Fruit fly (Drosophila melanogaster): ENCODE data around the gene Arp10.

Arp10 gene

DNA sequence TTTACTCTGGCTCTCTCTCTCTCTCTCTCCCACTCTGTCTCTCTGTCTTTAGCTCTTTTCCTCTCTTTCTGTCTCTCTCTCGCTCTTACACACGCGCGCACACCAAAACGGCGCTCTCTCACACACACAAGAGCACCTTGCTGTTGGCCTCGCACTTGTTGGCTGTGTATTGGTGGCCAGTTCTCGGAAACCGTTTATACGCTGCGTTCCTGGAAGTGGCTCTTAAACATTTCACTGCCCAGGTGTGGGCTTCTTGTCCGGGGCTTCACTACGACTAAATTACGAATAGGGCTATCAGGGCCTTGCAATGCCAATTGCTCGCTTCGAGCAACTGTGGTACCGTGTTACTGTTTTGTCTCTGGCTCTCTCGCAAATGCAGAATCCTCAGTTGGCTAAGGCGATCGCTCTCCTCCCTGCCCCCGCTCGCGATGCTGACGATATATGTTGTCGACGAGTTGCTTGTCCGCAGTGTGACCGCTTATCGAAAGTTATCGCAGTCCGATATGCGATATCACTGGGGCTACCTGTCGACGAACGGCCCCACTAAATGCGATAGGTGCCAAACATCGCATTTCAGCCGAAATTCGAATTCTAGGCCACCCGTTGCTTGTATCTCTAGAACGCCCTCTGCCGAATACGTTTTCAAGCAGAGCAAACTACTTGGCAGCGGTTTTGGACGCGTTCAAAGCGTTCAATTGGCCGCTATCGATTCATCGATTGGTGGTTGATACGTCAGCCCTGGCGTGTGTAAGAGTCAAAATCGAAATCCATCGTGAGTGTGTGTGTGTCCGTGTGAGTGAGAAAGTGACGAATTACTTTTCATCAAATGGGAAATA, 37.3 kb upstream of the Arp10 start, which contains the start of the genes dome and Ubqn:
Gene dome, minus strand, starts transcription at position 479 of the 836 bp plus-strand sequence.
Gene Ubqn, plus strand, starts transcription at position 769 of the 836 bp plus-strand sequence.
- TF ChIP-seq Clk (GFP tag; optimal IDR thresholded peaks at IDR 0.05) (no peak), toe (GFP tag; optimal IDR thresholded peaks at IDR 0.05) (peak; percentile 29), CG5204 (GFP tag; optimal IDR thresholded peaks at IDR 0.05) (no peak), tj (GFP tag; optimal IDR thresholded peaks at IDR 0.05) (peak; percentile 71), bab1 (GFP tag; optimal IDR thresholded peaks at IDR 0.05) (peak; percentile 55), CG7045 (GFP tag; optimal IDR thresholded peaks at IDR 0.05) (no peak), Crg-1 (GFP tag; optimal IDR thresholded peaks at IDR 0.05) (peak; percentile 28), CG1620 (GFP tag; optimal IDR thresholded peaks at IDR 0.05) (no peak), pad (GFP tag; optimal IDR thresholded peaks at IDR 0.05) (peak; percentile 50), Mnt (GFP tag; optimal IDR thresholded peaks at IDR 0.05) (peak; percentile 63), CG7101 (tag; optimal IDR thresholded peaks at IDR 0.05) (peak; percentile 14), CG11617 (GFP tag; optimal IDR thresholded peaks at IDR 0.05) (peak; percentile 33), ovo (GFP tag; optimal IDR thresholded peaks at IDR 0.05) (peak; percentile 31), CG12768 (GFP tag; optimal IDR thresholded peaks at IDR 0.05) (peak; percentile 56), cic (GFP tag; optimal IDR thresholded peaks at IDR 0.05) (peak; percentile 62), CG33017 (tag; optimal IDR thresholded peaks at IDR 0.05) (no peak), cnc (optimal IDR thresholded peaks at IDR 0.05) (no peak), kay (GFP tag; ENCODE audit: borderline replicate concordance) (no peak), CG14711 (tag; optimal IDR thresholded peaks at IDR 0.05) (peak; percentile 5), Hr96 (GFP tag; optimal IDR thresholded peaks at IDR 0.05) (peak; percentile 49)

DNA sequence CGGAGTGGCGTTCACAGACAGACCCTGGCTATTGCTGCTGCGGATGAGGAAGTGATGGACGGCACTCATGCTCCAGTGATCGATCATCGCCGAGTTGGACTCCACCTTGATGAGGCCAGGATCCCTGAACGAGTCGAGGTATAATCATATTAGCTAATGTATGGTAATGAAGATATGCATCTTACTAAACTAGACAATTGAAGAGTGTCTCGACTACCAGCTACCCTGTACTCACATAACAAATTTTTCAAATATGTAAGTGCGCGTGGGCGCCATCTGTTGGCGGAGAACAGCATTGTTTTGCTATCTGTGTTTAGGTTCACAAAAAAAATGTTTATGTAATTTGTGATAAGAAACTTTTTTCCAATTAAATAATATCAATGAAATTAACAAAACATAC, 33.2 kb upstream of the Arp10 start:
- TF ChIP-seq ovo (GFP tag; optimal IDR thresholded peaks at IDR 0.05) (no peak), Crg-1 (GFP tag; optimal IDR thresholded peaks at IDR 0.05) (no peak), CG33017 (tag; optimal IDR thresholded peaks at IDR 0.05) (no peak)

DNA sequence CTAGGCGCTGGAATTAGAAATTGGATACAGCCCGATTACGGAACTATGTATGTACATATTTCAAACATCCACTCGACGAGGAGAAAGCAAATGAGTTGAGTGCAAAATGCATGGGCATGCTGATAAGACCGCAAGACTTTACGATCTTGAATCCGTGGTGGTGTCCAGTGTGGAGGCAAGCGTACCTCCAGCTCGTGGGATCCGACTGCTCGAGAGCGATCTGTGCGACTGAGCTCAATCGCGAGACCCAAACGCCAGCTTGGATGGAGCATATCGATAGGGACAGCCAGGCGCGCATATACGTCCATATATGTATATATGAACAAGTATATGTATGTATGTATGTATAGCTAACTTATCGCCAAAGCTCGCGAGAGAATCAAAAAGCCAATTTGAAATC, 29.7 kb upstream of the Arp10 start, which contains the start of gene et:
Gene et, minus strand, starts transcription at position 230 of the 400 bp plus-strand sequence.
- TF ChIP-seq Crg-1 (GFP tag; optimal IDR thresholded peaks at IDR 0.05): no peak
- TF ChIP-seq CG7101 (tag; optimal IDR thresholded peaks at IDR 0.05): no peak
- no peak for TF ChIP-seq kay (GFP tag; ENCODE audit: borderline replicate concordance)
- TF ChIP-seq tj (GFP tag; optimal IDR thresholded peaks at IDR 0.05): no peak

DNA sequence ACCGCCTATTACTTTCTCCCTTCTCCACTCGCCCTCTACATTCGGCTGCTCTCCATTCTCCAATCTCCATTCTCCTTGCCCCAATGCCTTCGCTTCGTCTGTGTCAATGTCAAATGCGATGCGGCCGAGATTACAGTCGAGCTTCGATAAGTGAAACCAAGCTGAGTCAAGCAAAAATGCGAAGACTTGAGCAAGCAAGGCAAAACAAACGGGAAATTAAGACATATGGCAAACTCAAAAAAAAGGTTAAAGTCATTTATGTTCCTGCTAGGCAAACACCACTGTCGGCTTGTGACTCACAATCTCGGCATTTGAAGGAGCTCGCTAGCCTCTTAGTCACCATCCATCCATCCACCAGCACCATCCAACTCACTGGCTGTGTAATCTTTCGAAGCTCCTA, 22.4 kb upstream of the Arp10 start:
- TF ChIP-seq CG33017 (tag; optimal IDR thresholded peaks at IDR 0.05) (peak; percentile 93), CG7101 (tag; optimal IDR thresholded peaks at IDR 0.05) (peak; percentile 98), Mnt (GFP tag; optimal IDR thresholded peaks at IDR 0.05) (peak; percentile 94), Crg-1 (GFP tag; optimal IDR thresholded peaks at IDR 0.05) (peak; percentile 93), cnc (optimal IDR thresholded peaks at IDR 0.05) (no peak), CG12768 (GFP tag; optimal IDR thresholded peaks at IDR 0.05) (peak; percentile 96), CG5204 (GFP tag; optimal IDR thresholded peaks at IDR 0.05) (peak; percentile 95), CG7045 (GFP tag; optimal IDR thresholded peaks at IDR 0.05) (peak; percentile 91), cic (GFP tag; optimal IDR thresholded peaks at IDR 0.05) (peak; percentile 44), Hr96 (GFP tag; optimal IDR thresholded peaks at IDR 0.05) (peak; percentile 98), ovo (GFP tag; optimal IDR thresholded peaks at IDR 0.05) (peak; percentile 91), tj (GFP tag; optimal IDR thresholded peaks at IDR 0.05) (peak; percentile 81), CG1620 (GFP tag; optimal IDR thresholded peaks at IDR 0.05) (peak; percentile 96), CG11617 (GFP tag; optimal IDR thresholded peaks at IDR 0.05) (peak; percentile 94), toe (GFP tag; optimal IDR thresholded peaks at IDR 0.05) (peak; percentile 91), CG14711 (tag; optimal IDR thresholded peaks at IDR 0.05) (peak; percentile 88), bab1 (GFP tag; optimal IDR thresholded peaks at IDR 0.05) (peak; percentile 90), pad (GFP tag; optimal IDR thresholded peaks at IDR 0.05) (peak; percentile 83), kay (GFP tag; ENCODE audit: borderline replicate concordance) (peak; percentile 99), Clk (GFP tag; optimal IDR thresholded peaks at IDR 0.05) (peak; percentile 84)

DNA sequence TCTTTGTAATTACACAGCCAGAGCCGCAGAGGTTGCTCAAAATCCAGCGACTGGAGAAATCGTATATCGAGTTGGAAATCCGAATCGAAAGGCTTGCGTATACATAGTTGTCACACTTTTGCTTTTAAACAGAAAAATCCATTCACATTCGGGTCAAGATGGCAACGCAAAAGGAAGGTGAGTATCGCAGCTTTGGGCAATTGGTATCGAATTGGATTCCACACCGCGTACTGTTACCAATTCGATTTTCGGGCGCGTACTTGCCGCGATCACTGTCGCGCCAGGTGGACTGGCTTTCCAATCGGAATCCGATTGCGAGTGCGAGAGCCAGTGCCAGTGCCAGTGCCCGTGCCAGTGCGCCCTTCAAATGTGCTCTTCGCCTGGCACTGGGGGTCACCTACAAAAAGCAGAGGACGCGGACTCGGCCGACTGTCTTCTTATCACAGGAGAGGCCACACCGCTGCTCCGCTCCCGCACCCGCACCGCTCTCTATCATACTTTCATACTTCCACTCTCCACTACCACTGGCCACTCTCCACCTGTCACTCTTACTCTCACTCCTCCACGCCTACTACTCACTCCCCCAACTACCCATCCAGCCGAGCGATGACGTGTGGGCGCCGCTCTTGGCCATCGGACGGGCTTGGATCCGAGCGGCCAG, 21.6 kb upstream of the Arp10 start:
- peak; percentile 11 for TF ChIP-seq cic (GFP tag; optimal IDR thresholded peaks at IDR 0.05)
- no peak for TF ChIP-seq cnc (optimal IDR thresholded peaks at IDR 0.05)

DNA sequence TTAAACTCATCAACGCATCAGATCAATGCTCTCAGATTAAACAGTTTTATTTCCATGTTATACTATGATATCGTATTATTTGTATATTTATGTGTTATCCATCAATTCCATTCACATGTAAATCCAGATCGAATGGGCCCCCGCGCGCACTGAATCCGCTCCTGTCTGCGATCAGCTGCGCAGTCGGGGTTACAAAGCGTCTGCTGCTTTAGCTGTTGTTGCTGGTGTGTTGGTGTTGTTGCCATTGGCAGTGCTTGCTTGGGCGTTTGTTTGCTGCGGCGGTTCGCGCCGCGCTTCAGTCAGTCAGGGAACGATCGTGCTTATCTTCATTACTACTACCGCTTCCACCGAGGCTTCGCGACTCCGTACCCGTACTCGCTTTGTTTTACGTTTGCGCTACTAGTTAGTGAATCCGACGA, 21.0 kb upstream of the Arp10 start, which contains the start of gene Zw:
Gene Zw, plus strand, starts transcription at position 262 of the 419 bp plus-strand sequence.
- TF ChIP-seq CG14711 (tag; optimal IDR thresholded peaks at IDR 0.05) (peak; percentile 43), CG7101 (tag; optimal IDR thresholded peaks at IDR 0.05) (peak; percentile 63), toe (GFP tag; optimal IDR thresholded peaks at IDR 0.05) (peak; percentile 35), Clk (GFP tag; optimal IDR thresholded peaks at IDR 0.05) (peak; percentile 8), cic (GFP tag; optimal IDR thresholded peaks at IDR 0.05) (peak; percentile 84), kay (GFP tag; ENCODE audit: borderline replicate concordance) (peak; percentile 61), ovo (GFP tag; optimal IDR thresholded peaks at IDR 0.05) (no peak), Mnt (GFP tag; optimal IDR thresholded peaks at IDR 0.05) (peak; percentile 69), Crg-1 (GFP tag; optimal IDR thresholded peaks at IDR 0.05) (no peak), Hr96 (GFP tag; optimal IDR thresholded peaks at IDR 0.05) (peak; percentile 79), CG11617 (GFP tag; optimal IDR thresholded peaks at IDR 0.05) (peak; percentile 25), CG1620 (GFP tag; optimal IDR thresholded peaks at IDR 0.05) (peak; percentile 80), tj (GFP tag; optimal IDR thresholded peaks at IDR 0.05) (peak; percentile 71), pad (GFP tag; optimal IDR thresholded peaks at IDR 0.05) (peak; percentile 51), cnc (optimal IDR thresholded peaks at IDR 0.05) (no peak), bab1 (GFP tag; optimal IDR thresholded peaks at IDR 0.05) (peak; percentile 68), CG7045 (GFP tag; optimal IDR thresholded peaks at IDR 0.05) (peak; percentile 24), CG12768 (GFP tag; optimal IDR thresholded peaks at IDR 0.05) (peak; percentile 45), CG33017 (tag; optimal IDR thresholded peaks at IDR 0.05) (no peak), CG5204 (GFP tag; optimal IDR thresholded peaks at IDR 0.05) (peak; percentile 46)

All from whole organism, adult.